1 fruit fly cellular context compared by ENCODE assay signal in genomic region chr2L:1439790-1440422, dm6.
A peak's percentile ranks its signal among the peaks of the same experiment; 100 is the strongest.
TF ChIP-seq lines count a peak whose summit lies in the region.

No protein-coding gene starts in this region.

TF ChIP-seq in whole organism, embryonic, 481 proteins besides CTCF, POLR2A, EP300 and RAD21 (continued from another document and continues in another):
- TF ChIP-seq CG11398 (GFP tag; optimal IDR thresholded peaks at IDR 0.05; lab: Kevin White, UChicago): no peak
- TF ChIP-seq Dip2 (GFP tag; IDR thresholded peaks at IDR 0.05; lab: Robert Waterston, UW): no peak
- peak; percentile 36 for TF ChIP-seq Side (GFP tag; optimal IDR thresholded peaks at IDR 0.05; lab: Kevin White, UChicago)
- peak; percentile 54 for TF ChIP-seq lab (GFP tag; optimal IDR thresholded peaks at IDR 0.05; lab: Kevin White, UChicago)
- no peak for TF ChIP-seq Hmx (GFP tag; optimal IDR thresholded peaks at IDR 0.05; lab: Kevin White, UChicago)
- TF ChIP-seq ranshi (GFP tag; IDR thresholded peaks at IDR 0.05; lab: Robert Waterston, UW): no peak; the same call in 1 of the 2 replicates
- TF ChIP-seq CG17385 (GFP tag; optimal IDR thresholded peaks at IDR 0.05; lab: Kevin White, UChicago): peak; percentile 57
- TF ChIP-seq Opbp (GFP tag; IDR thresholded peaks at IDR 0.05; lab: Robert Waterston, UW; ENCODE audit: partially characterized antibody): no peak
- 0 out of 2 replicates have a peak, but pooled peaks have one; percentile 25 for TF ChIP-seq danr (GFP tag; IDR thresholded peaks at IDR 0.05; lab: Robert Waterston, UW)
- no peak for TF ChIP-seq Taf1 (GFP tag; IDR thresholded peaks at IDR 0.05; lab: Robert Waterston, UW)
- TF ChIP-seq pzg (GFP tag; optimal IDR thresholded peaks at IDR 0.05; lab: Kevin White, UChicago): no peak
- peak; percentile 42 for TF ChIP-seq Vsx1 (GFP tag; optimal IDR thresholded peaks at IDR 0.05; lab: Kevin White, UChicago)
- peak; percentile 52 for TF ChIP-seq CG17802 (tag; optimal IDR thresholded peaks at IDR 0.05; lab: Kevin White, UChicago)
- TF ChIP-seq CG16779 (GFP tag; IDR thresholded peaks at IDR 0.05; lab: Robert Waterston, UW): no peak
- TF ChIP-seq gsb-n (tag; optimal IDR thresholded peaks at IDR 0.05; lab: Kevin White, UChicago): peak; percentile 57
- TF ChIP-seq bcd (GFP tag; optimal IDR thresholded peaks at IDR 0.05; lab: Kevin White, UChicago): peak; percentile 62
- no peak for TF ChIP-seq CG7963 (GFP tag; IDR thresholded peaks at IDR 0.05; lab: Robert Waterston, UW; ENCODE audit: partially characterized antibody)
- peak; percentile 21 for TF ChIP-seq cg (GFP tag; optimal IDR thresholded peaks at IDR 0.05; lab: Kevin White, UChicago)
- TF ChIP-seq C15 (GFP tag; IDR thresholded peaks at IDR 0.05; lab: Robert Waterston, UW): no peak
- peak; percentile 35 for TF ChIP-seq en (GFP tag; optimal IDR thresholded peaks at IDR 0.05; lab: Kevin White, UChicago)
- TF ChIP-seq CG1647 (GFP tag; optimal IDR thresholded peaks at IDR 0.05; lab: Kevin White, UChicago): no peak
- TF ChIP-seq Rx (GFP tag; IDR thresholded peaks at IDR 0.05; lab: Robert Waterston, UW): peak; percentile 67
- TF ChIP-seq ase (GFP tag; IDR thresholded peaks at IDR 0.05; lab: Robert Waterston, UW): no peak
- TF ChIP-seq Nf-YA (GFP tag; IDR thresholded peaks at IDR 0.05; lab: Robert Waterston, UW): 0 out of 2 replicates have a peak, but pooled peaks have one; percentile 19
- peak; percentile 5 for TF ChIP-seq Camta (GFP tag; optimal IDR thresholded peaks at IDR 0.05; lab: Kevin White, UChicago)
- peak; percentile 67 for TF ChIP-seq CG9727 (GFP tag; optimal IDR thresholded peaks at IDR 0.05; lab: Kevin White, UChicago)
- peak; percentile 47 for TF ChIP-seq Asciz (GFP tag; optimal IDR thresholded peaks at IDR 0.05; lab: Kevin White, UChicago)
- TF ChIP-seq esg (GFP tag; conservative IDR thresholded peaks at IDR 0.05; lab: Robert Waterston, UW): peak; percentile 51
- TF ChIP-seq Six4 (GFP tag; optimal IDR thresholded peaks at IDR 0.05; lab: Kevin White, UChicago): peak; percentile 61
- TF ChIP-seq eve (GFP tag; optimal IDR thresholded peaks at IDR 0.05; lab: Kevin White, UChicago): peak in 1 of 2 experiments; percentile 96
- peak; percentile 64 for TF ChIP-seq CG30431 (GFP tag; optimal IDR thresholded peaks at IDR 0.05; lab: Kevin White, UChicago)
- TF ChIP-seq CG15479 (GFP tag; optimal IDR thresholded peaks at IDR 0.05; lab: Kevin White, UChicago): no peak
- no peak for TF ChIP-seq CG14965 (GFP tag; optimal IDR thresholded peaks at IDR 0.05; lab: Kevin White, UChicago; ENCODE audit: borderline replicate concordance)
- TF ChIP-seq trh (GFP tag; optimal IDR thresholded peaks at IDR 0.05; lab: Kevin White, UChicago): no peak
- TF ChIP-seq pfk (GFP tag; optimal IDR thresholded peaks at IDR 0.05; lab: Kevin White, UChicago): no peak
- peak; percentile 11 for TF ChIP-seq CG10543 (GFP tag; optimal IDR thresholded peaks at IDR 0.05; lab: Kevin White, UChicago)
- peak; percentile 3 for TF ChIP-seq Usf (GFP tag; optimal IDR thresholded peaks at IDR 0.05; lab: Kevin White, UChicago)
- TF ChIP-seq grau (tag; optimal IDR thresholded peaks at IDR 0.05; lab: Kevin White, UChicago): peak; percentile 67
- TF ChIP-seq btn (GFP tag; optimal IDR thresholded peaks at IDR 0.05; lab: Kevin White, UChicago): peak; percentile 81
- TF ChIP-seq Meics (GFP tag; optimal IDR thresholded peaks at IDR 0.05; lab: Kevin White, UChicago): no peak
- TF ChIP-seq CG12391 (tag; optimal IDR thresholded peaks at IDR 0.05; lab: Kevin White, UChicago): peak; percentile 72
- TF ChIP-seq CG2116 (GFP tag; optimal IDR thresholded peaks at IDR 0.05; lab: Kevin White, UChicago): peak; percentile 17
- 0 out of 4 replicates have a peak, but pooled peaks have one; percentile 22 for TF ChIP-seq chinmo (GFP tag; IDR thresholded peaks at IDR 0.05; lab: Robert Waterston, UW; ENCODE audit: partially characterized antibody)
- TF ChIP-seq B-H1 (GFP tag; IDR thresholded peaks at IDR 0.05; lab: Robert Waterston, UW): no peak
- peak; percentile 40 for TF ChIP-seq repo (GFP tag; optimal IDR thresholded peaks at IDR 0.05; lab: Kevin White, UChicago)
- TF ChIP-seq CG5245 (GFP tag; optimal IDR thresholded peaks at IDR 0.05; lab: Kevin White, UChicago): peak; percentile 50
- no peak for TF ChIP-seq D19B (GFP tag; optimal IDR thresholded peaks at IDR 0.05; lab: Kevin White, UChicago)
- TF ChIP-seq toy (GFP tag; IDR thresholded peaks at IDR 0.05; lab: Robert Waterston, UW): no peak
- TF ChIP-seq CG6683 (GFP tag; optimal IDR thresholded peaks at IDR 0.05; lab: Kevin White, UChicago): peak; percentile 10
- TF ChIP-seq Fer1 (GFP tag; optimal IDR thresholded peaks at IDR 0.05; lab: Kevin White, UChicago): peak; percentile 38
- peak; percentile 22 for TF ChIP-seq CG13624 (GFP tag; optimal IDR thresholded peaks at IDR 0.05; lab: Kevin White, UChicago)
- peak; percentile 21 for TF ChIP-seq Deaf1 (tag; optimal IDR thresholded peaks at IDR 0.05; lab: Kevin White, UChicago)
- TF ChIP-seq CG10654 (GFP tag; optimal IDR thresholded peaks at IDR 0.05; lab: Kevin White, UChicago): peak; percentile 41
- TF ChIP-seq Fer3 (tag; optimal IDR thresholded peaks at IDR 0.05; lab: Kevin White, UChicago): peak; percentile 15
- TF ChIP-seq Ets97D (GFP tag; optimal IDR thresholded peaks at IDR 0.05; lab: Kevin White, UChicago): no peak
- TF ChIP-seq Gsc (GFP tag; IDR thresholded peaks at IDR 0.05; lab: Robert Waterston, UW): no peak
- TF ChIP-seq CG9609 (GFP tag; optimal IDR thresholded peaks at IDR 0.05; lab: Kevin White, UChicago): peak; percentile 56
- TF ChIP-seq Sox102F (GFP tag; optimal IDR thresholded peaks at IDR 0.05; lab: Kevin White, UChicago): peak; percentile 83
- TF ChIP-seq wdn (GFP tag; IDR thresholded peaks at IDR 0.05; lab: Robert Waterston, UW): no peak
- TF ChIP-seq CG4820 (GFP tag; optimal IDR thresholded peaks at IDR 0.05; lab: Kevin White, UChicago): peak; percentile 66
- 0 out of 2 replicates have a peak, but pooled peaks have one; percentile 29 for TF ChIP-seq dan (GFP tag; IDR thresholded peaks at IDR 0.05; lab: Robert Waterston, UW)
- TF ChIP-seq Pdp1 (GFP tag; optimal IDR thresholded peaks at IDR 0.05; lab: Kevin White, UChicago): peak; percentile 37 to 54
- TF ChIP-seq sens-2 (GFP tag; IDR thresholded peaks at IDR 0.05; lab: Robert Waterston, UW): peak; percentile 48
- peak; percentile 55 for TF ChIP-seq CG10267 (tag; optimal IDR thresholded peaks at IDR 0.05; lab: Kevin White, UChicago)
- TF ChIP-seq CG31388 (GFP tag; optimal IDR thresholded peaks at IDR 0.05; lab: Kevin White, UChicago): no peak
- TF ChIP-seq dati (GFP tag; IDR thresholded peaks at IDR 0.05; lab: Robert Waterston, UW): no peak
- no peak for TF ChIP-seq CG42726 (GFP tag; IDR thresholded peaks at IDR 0.05; lab: Robert Waterston, UW; ENCODE audit: partially characterized antibody)
- no peak for TF ChIP-seq MBD-R2 (GFP tag; IDR thresholded peaks at IDR 0.05; lab: Robert Waterston, UW)
- TF ChIP-seq CG12236 (GFP tag; optimal IDR thresholded peaks at IDR 0.05; lab: Kevin White, UChicago): peak; percentile 73
- TF ChIP-seq odd (GFP tag; optimal IDR thresholded peaks at IDR 0.05; lab: Kevin White, UChicago): peak; percentile 54
- no peak for TF ChIP-seq mld (GFP tag; IDR thresholded peaks at IDR 0.05; lab: Robert Waterston, UW; ENCODE audit: partially characterized antibody)
- no peak for TF ChIP-seq Fer2 (tag; optimal IDR thresholded peaks at IDR 0.05; lab: Kevin White, UChicago)
- TF ChIP-seq sc (optimal IDR thresholded peaks at IDR 0.05; lab: Kevin White, UChicago): no peak
- peak; percentile 83 for TF ChIP-seq sc (GFP tag; optimal IDR thresholded peaks at IDR 0.05; lab: Kevin White, UChicago)
- peak; percentile 53 for TF ChIP-seq CG10431 (GFP tag; optimal IDR thresholded peaks at IDR 0.05; lab: Kevin White, UChicago)
- TF ChIP-seq Spps (tag; optimal IDR thresholded peaks at IDR 0.05; lab: Kevin White, UChicago): peak; percentile 58
- TF ChIP-seq CG2889 (GFP tag; IDR thresholded peaks at IDR 0.05; lab: Robert Waterston, UW): no peak
- TF ChIP-seq CG33213 (GFP tag; optimal IDR thresholded peaks at IDR 0.05; lab: Kevin White, UChicago): no peak
- no peak for TF ChIP-seq ash1 (GFP tag; optimal IDR thresholded peaks at IDR 0.05; lab: Kevin White, UChicago)
- peak; percentile 17 for TF ChIP-seq CG13123 (GFP tag; optimal IDR thresholded peaks at IDR 0.05; lab: Kevin White, UChicago)
- peak; percentile 76 for TF ChIP-seq CG7839 (tag; optimal IDR thresholded peaks at IDR 0.05; lab: Kevin White, UChicago)
- TF ChIP-seq tgo (GFP tag; IDR thresholded peaks at IDR 0.05; lab: Robert Waterston, UW): peak; percentile 43; the same call in 2 of the 3 replicates
- no peak for TF ChIP-seq CG10147 (GFP tag; optimal IDR thresholded peaks at IDR 0.05; lab: Kevin White, UChicago)
- TF ChIP-seq CG1832 (GFP tag; optimal IDR thresholded peaks at IDR 0.05; lab: Kevin White, UChicago): no peak
- peak; percentile 85 for TF ChIP-seq CG2712 (tag; optimal IDR thresholded peaks at IDR 0.05; lab: Kevin White, UChicago)
- peak; percentile 16 for TF ChIP-seq CG9817 (tag; optimal IDR thresholded peaks at IDR 0.05; lab: Kevin White, UChicago)
- peak; percentile 54 for TF ChIP-seq CG12071 (GFP tag; optimal IDR thresholded peaks at IDR 0.05; lab: Kevin White, UChicago)
- TF ChIP-seq vfl (GFP tag; optimal IDR thresholded peaks at IDR 0.05; lab: Kevin White, UChicago): no peak
- peak; percentile 54 for TF ChIP-seq Lhr (GFP tag; optimal IDR thresholded peaks at IDR 0.05; lab: Kevin White, UChicago)
- TF ChIP-seq ara (GFP tag; IDR thresholded peaks at IDR 0.05; lab: Robert Waterston, UW): peak; percentile 35; the same call in 1 of the 2 replicates
- TF ChIP-seq CG1792 (GFP tag; optimal IDR thresholded peaks at IDR 0.05; lab: Kevin White, UChicago): peak; percentile 37
- no peak for TF ChIP-seq CG9797 (GFP tag; optimal IDR thresholded peaks at IDR 0.05; lab: Kevin White, UChicago)
- peak; percentile 14 for TF ChIP-seq Bteb2 (GFP tag; optimal IDR thresholded peaks at IDR 0.05; lab: Kevin White, UChicago)
- no peak for TF ChIP-seq CG7928 (GFP tag; optimal IDR thresholded peaks at IDR 0.05; lab: Kevin White, UChicago)
- no peak for TF ChIP-seq Oaz (GFP tag; IDR thresholded peaks at IDR 0.05; lab: Robert Waterston, UW)
- TF ChIP-seq CG11560 (tag; IDR thresholded peaks at IDR 0.05; lab: Robert Waterston, UW): no peak
- TF ChIP-seq CG10209 (GFP tag; optimal IDR thresholded peaks at IDR 0.05; lab: Kevin White, UChicago): peak; percentile 68
- peak; percentile 21 for TF ChIP-seq Bdp1 (GFP tag; optimal IDR thresholded peaks at IDR 0.05; lab: Kevin White, UChicago)
- no peak for TF ChIP-seq CG9215 (GFP tag; IDR thresholded peaks at IDR 0.05; lab: Robert Waterston, UW)
- TF ChIP-seq Hr39 (optimal IDR thresholded peaks at IDR 0.05; lab: Kevin White, UChicago): no peak
- no peak for TF ChIP-seq insv (GFP tag; optimal IDR thresholded peaks at IDR 0.05; lab: Kevin White, UChicago)
- no peak for TF ChIP-seq CG43689 (GFP tag; IDR thresholded peaks at IDR 0.05; lab: Robert Waterston, UW)
- no peak for TF ChIP-seq vnd (GFP tag; IDR thresholded peaks at IDR 0.05; lab: Robert Waterston, UW; ENCODE audit: partially characterized antibody)
- TF ChIP-seq Hr78 (GFP tag; optimal IDR thresholded peaks at IDR 0.05; lab: Kevin White, UChicago): peak in 1 of 2 experiments; percentile 8
- peak in 1 of 3 experiments; percentile 65 for TF ChIP-seq Stat92E (GFP tag; optimal IDR thresholded peaks at IDR 0.05; lab: Kevin White, UChicago)
- TF ChIP-seq stwl (tag; optimal IDR thresholded peaks at IDR 0.05; lab: Kevin White, UChicago): no peak
- TF ChIP-seq gt (GFP tag; IDR thresholded peaks at IDR 0.05; lab: Robert Waterston, UW): 0 out of 2 replicates have a peak, but pooled peaks have one; percentile 27
- TF ChIP-seq so (GFP tag; IDR thresholded peaks at IDR 0.05; lab: Robert Waterston, UW): no peak
- no peak for TF ChIP-seq fd3F (GFP tag; optimal IDR thresholded peaks at IDR 0.05; lab: Kevin White, UChicago)
- TF ChIP-seq Oli (tag; optimal IDR thresholded peaks at IDR 0.05; lab: Kevin White, UChicago): peak; percentile 83
- no peak for TF ChIP-seq chm (GFP tag; IDR thresholded peaks at IDR 0.05; lab: Robert Waterston, UW)
- TF ChIP-seq Jarid2 (GFP tag; optimal IDR thresholded peaks at IDR 0.05; lab: Kevin White, UChicago): peak; percentile 38
- no peak for TF ChIP-seq ro (GFP tag; IDR thresholded peaks at IDR 0.05; lab: Robert Waterston, UW)
- peak; percentile 61 for TF ChIP-seq tio (GFP tag; optimal IDR thresholded peaks at IDR 0.05; lab: Kevin White, UChicago)
- no peak for TF ChIP-seq CG11085 (GFP tag; IDR thresholded peaks at IDR 0.05; lab: Robert Waterston, UW)
- no peak for TF ChIP-seq CG9932 (GFP tag; IDR thresholded peaks at IDR 0.05; lab: Robert Waterston, UW)
- peak; percentile 19 for TF ChIP-seq ems (GFP tag; optimal IDR thresholded peaks at IDR 0.05; lab: Kevin White, UChicago)
- peak; percentile 86 for TF ChIP-seq CG17361 (GFP tag; IDR thresholded peaks at IDR 0.05; lab: Robert Waterston, UW)
- TF ChIP-seq CG18011 (GFP tag; optimal IDR thresholded peaks at IDR 0.05; lab: Kevin White, UChicago): no peak
- no peak for TF ChIP-seq fu2 (GFP tag; optimal IDR thresholded peaks at IDR 0.05; lab: Kevin White, UChicago)
- peak; percentile 46 for TF ChIP-seq CG3065 (GFP tag; optimal IDR thresholded peaks at IDR 0.05; lab: Kevin White, UChicago)
- TF ChIP-seq Max (GFP tag; optimal IDR thresholded peaks at IDR 0.05; lab: Kevin White, UChicago): peak; percentile 40
- peak; percentile 78 for TF ChIP-seq CG2678 (tag; optimal IDR thresholded peaks at IDR 0.05; lab: Kevin White, UChicago)
- no peak for TF ChIP-seq cas (GFP tag; IDR thresholded peaks at IDR 0.05; lab: Robert Waterston, UW)
- no peak for TF ChIP-seq luna (GFP tag; optimal IDR thresholded peaks at IDR 0.05; lab: Kevin White, UChicago)
- peak; percentile 64 for TF ChIP-seq pb (GFP tag; optimal IDR thresholded peaks at IDR 0.05; lab: Kevin White, UChicago)
- TF ChIP-seq CG18476 (GFP tag; optimal IDR thresholded peaks at IDR 0.05; lab: Kevin White, UChicago): peak; percentile 14
- no peak for TF ChIP-seq Poxn (GFP tag; IDR thresholded peaks at IDR 0.05; lab: Robert Waterston, UW)
- TF ChIP-seq kah (GFP tag; optimal IDR thresholded peaks at IDR 0.05; lab: Kevin White, UChicago): peak; percentile 21
- TF ChIP-seq CkIIα-i1 (GFP tag; IDR thresholded peaks at IDR 0.05; lab: Robert Waterston, UW): no peak
- TF ChIP-seq CG18262 (tag; optimal IDR thresholded peaks at IDR 0.05; lab: Kevin White, UChicago): peak; percentile 89
- peak; percentile 45 for TF ChIP-seq CG10366 (GFP tag; IDR thresholded peaks at IDR 0.05; lab: Robert Waterston, UW)
- TF ChIP-seq Neu2 (GFP tag; optimal IDR thresholded peaks at IDR 0.05; lab: Kevin White, UChicago; ENCODE audit: borderline replicate concordance): no peak
